Worm (Caenorhabditis elegans) whole organism, young adult: ENCODE results near the gene F28F8.7.

ENCODE experiments used
- Y67H2A.10 ChIP-seq: fragments of 200-800 bp; sonication (Bioruptor generic); conservative IDR thresholded peaks from 2 replicates; pipeline ENCODE4 v1.3.6; 2022; ENCODE audit warnings: missing genetic modification reagents, missing genetic modification characterization, missing compliant biosample characterization
- bed-1 ChIP-seq: fragments of 200-800 bp; sonication (Bioruptor generic); IDR thresholded peaks from 2 replicates; pipeline ENCODE4 v1.3.6; 2022; ENCODE audit warnings: missing genetic modification reagents, missing genetic modification characterization, missing compliant biosample characterization
- madf-8 ChIP-seq: fragments of 200-800 bp; sonication (Bioruptor generic); conservative IDR thresholded peaks from 2 replicates; pipeline ENCODE4 v1.3.6; 2022; ENCODE audit warnings: missing genetic modification reagents, missing genetic modification characterization, missing compliant biosample characterization
- nfya-1 ChIP-seq: sonication (generic microtip); optimal IDR thresholded peaks from 2 replicates; lab custom pipeline; 2017; ENCODE audit warnings: antibody characterized with exemption, missing compliant biosample characterization, missing genetic modification characterization, borderline replicate concordance; ENCODE audit not compliant: insufficient read depth
- nfya-2 ChIP-seq: fragments of 200-800 bp; sonication (Bioruptor generic); IDR thresholded peaks from 2 replicates; pipeline ENCODE4 v1.3.6; 2022; ENCODE audit warnings: missing genetic modification reagents, missing genetic modification characterization, missing compliant biosample characterization
- pha-4 ChIP-seq: fragments of 150-350 bp; sonication (generic microtip); optimal IDR thresholded peaks from 2 replicates; lab custom pipeline; 2014; ENCODE audit warnings: missing biosample characterization, missing genetic modification reagents, missing genetic modification characterization
- repo-1 ChIP-seq: sonication (generic microtip); optimal IDR thresholded peaks from 2 replicates; lab custom pipeline; 2017; ENCODE audit warnings: mild to moderate bottlenecking, missing genetic modification characterization, missing compliant biosample characterization
- snpc-4 ChIP-seq, 5 experiments: fragments of 150-350 bp in 1 of 5; sonication (generic microtip) in 4 of 5; optimal IDR thresholded peaks; 2 replicates each; lab custom pipeline; 2014 to 2018; ENCODE audit warnings: missing genetic modification characterization in 5 of 5, missing biosample characterization in 3 of 5, antibody characterized with exemption in 2 of 5, mild to moderate bottlenecking in 2 of 5, missing compliant biosample characterization in 2 of 5, missing genotype in 2 of 5, moderate library complexity in 2 of 5, missing genetic modification reagents in 1 of 5
- tlf-1 ChIP-seq: fragments of 200-800 bp; sonication (Bioruptor generic); optimal IDR thresholded peaks from 2 replicates; lab custom pipeline; 2018; ENCODE audit warnings: mild to moderate bottlenecking, missing genetic modification characterization, missing compliant biosample characterization
- unc-62 ChIP-seq: fragments of 150-350 bp; optimal IDR thresholded peaks from 2 replicates; lab custom pipeline; 2014; ENCODE audit warnings: missing biosample characterization, missing genetic modification reagents, missing genetic modification characterization

DNA sequence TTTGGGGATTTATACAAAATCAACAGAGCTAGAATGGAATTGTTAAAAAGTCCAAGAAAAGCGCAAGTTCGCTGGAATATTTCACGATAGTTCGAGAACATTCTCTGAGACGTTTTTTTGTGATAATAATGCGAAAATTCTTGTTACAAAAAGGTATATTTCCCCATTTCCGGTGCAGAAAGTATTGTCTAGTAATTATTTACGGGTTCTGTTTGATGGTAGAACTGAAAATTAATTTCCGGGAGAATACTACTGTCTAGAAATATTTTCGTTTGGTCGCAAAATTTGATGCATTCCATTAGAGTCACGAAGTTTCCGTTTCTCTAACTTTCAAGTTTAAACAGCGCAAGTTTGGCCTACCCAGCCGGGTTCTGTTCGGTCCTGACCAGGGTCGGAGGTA, 39.1 kb upstream of the F28F8.7 start, which contains the start of gene str-248:
- no peak for TF ChIP-seq repo-1
- TF ChIP-seq madf-8 (GFP tag; lab: Robert Waterston, UW), result no peak
- no peak for TF ChIP-seq pha-4 (tag; lab: Kevin White, UChicago)
- no peak for TF ChIP-seq nfya-2 (GFP tag; lab: Robert Waterston, UW)
- no peak for TF ChIP-seq snpc-4 (GFP tag; optimal IDR thresholded peaks at IDR 0.05; lab: Kevin White, UChicago)
- TF ChIP-seq snpc-4 (tag; optimal IDR thresholded peaks at IDR 0.05; lab: Kevin White, UChicago), result no peak
- TF ChIP-seq bed-1 (GFP tag; lab: Robert Waterston, UW), result no peak
- TF ChIP-seq nfya-1 (tag; lab: Kevin White, UChicago), result no peak
- no peak for TF ChIP-seq unc-62 (GFP tag; lab: Kevin White, UChicago)
- no peak for TF ChIP-seq tlf-1 (GFP tag; lab: Kevin White, UChicago)
- TF ChIP-seq Y67H2A.10 (GFP tag; lab: Robert Waterston, UW), result no peak
